Fruit fly (Drosophila melanogaster) whole organism, prepupa: Measurements from ENCODE around the gene Spx.

Experiments used
- CG10669 ChIP-seq: fragments of 200-800 bp; sonication (Bioruptor generic); optimal IDR thresholded peaks from 3 replicates; lab custom pipeline; 2018; ENCODE audit warnings: missing biosample characterization, mild to moderate bottlenecking, missing genetic modification characterization, moderate library complexity
- CG11762 ChIP-seq: fragments of 200-800 bp; sonication (Bioruptor generic); optimal IDR thresholded peaks from 3 replicates; lab custom pipeline; 2016; ENCODE audit warnings: missing biosample characterization, missing genetic modification characterization; ENCODE audit not compliant: insufficient read depth
- CG15336 ChIP-seq: fragments of 200-800 bp; sonication (Bioruptor generic); IDR thresholded peaks from 2 replicates; pipeline ENCODE4 v1.3.6; 2022; ENCODE audit warnings: missing biosample characterization, missing genetic modification characterization
- CG1621 ChIP-seq: fragments of 200-800 bp; sonication (Bioruptor generic); optimal IDR thresholded peaks from 3 replicates; lab custom pipeline; 2018; ENCODE audit warnings: missing biosample characterization, mild to moderate bottlenecking, missing genetic modification characterization
- CG3032 ChIP-seq: fragments of 200-800 bp; optimal IDR thresholded peaks from 2 replicates; lab custom pipeline; 2019; ENCODE audit warnings: missing biosample characterization, mild to moderate bottlenecking, missing genetic modification characterization, moderate library complexity
- CG31627 ChIP-seq: fragments of 200-800 bp; sonication (Bioruptor generic); optimal IDR thresholded peaks from 3 replicates; lab custom pipeline; 2016; ENCODE audit warnings: missing biosample characterization, missing genetic modification characterization
- CG32006 ChIP-seq: fragments of 200-800 bp; sonication (Bioruptor generic); optimal IDR thresholded peaks from 3 replicates; lab custom pipeline; 2017; ENCODE audit warnings: missing biosample characterization, mild to moderate bottlenecking, missing genetic modification characterization
- CG34406 ChIP-seq: fragments of 200-800 bp; sonication (Bioruptor generic); optimal IDR thresholded peaks from 3 replicates; lab custom pipeline; 2016; ENCODE audit warnings: missing biosample characterization, missing genetic modification characterization
- CG3919 ChIP-seq: fragments of 200-800 bp; sonication (Bioruptor generic); optimal IDR thresholded peaks from 3 replicates; lab custom pipeline; 2016; ENCODE audit warnings: missing biosample characterization, missing genetic modification characterization
- CG6163 ChIP-seq: fragments of 200-800 bp; sonication (Bioruptor generic); IDR thresholded peaks from 3 replicates; pipeline ENCODE4 v1.3.6; 2022; ENCODE audit warnings: missing biosample characterization, missing genetic modification characterization
- CG6792 ChIP-seq: fragments of 200-800 bp; sonication (Bioruptor generic); optimal IDR thresholded peaks from 3 replicates; lab custom pipeline; 2016; ENCODE audit warnings: missing biosample characterization, missing genetic modification characterization
- CG6854 ChIP-seq: fragments of 200-800 bp; sonication (Bioruptor generic); optimal IDR thresholded peaks from 2 replicates; lab custom pipeline; 2017; ENCODE audit warnings: missing biosample characterization, mild to moderate bottlenecking, missing genetic modification characterization
- CG8119 ChIP-seq: fragments of 200-800 bp; sonication (Bioruptor generic); IDR thresholded peaks from 3 replicates; pipeline ENCODE4 v1.3.6; 2022; ENCODE audit warnings: missing biosample characterization, missing genetic modification characterization
- CG8632 ChIP-seq: fragments of 200-800 bp; sonication (Bioruptor generic); optimal IDR thresholded peaks from 3 replicates; lab custom pipeline; 2016; ENCODE audit warnings: missing biosample characterization, missing genetic modification characterization
- CG9139 ChIP-seq: fragments of 200-800 bp; sonication (Bioruptor generic); optimal IDR thresholded peaks from 3 replicates; lab custom pipeline; 2017; ENCODE audit warnings: missing biosample characterization, mild to moderate bottlenecking, missing genetic modification characterization
- Eip75B ChIP-seq: fragments of 200-800 bp; sonication (Bioruptor generic); optimal IDR thresholded peaks from 3 replicates; lab custom pipeline; 2016; ENCODE audit warnings: missing biosample characterization, missing genetic modification characterization
- Eip78C ChIP-seq: fragments of 200-800 bp; sonication (Bioruptor generic); peaks from one replicate; lab custom pipeline; 2016; ENCODE audit warnings: missing biosample characterization, missing genetic modification characterization
- Ets21C ChIP-seq: fragments of 200-800 bp; sonication (Bioruptor generic); optimal IDR thresholded peaks from 3 replicates; lab custom pipeline; 2016; ENCODE audit warnings: missing biosample characterization, missing genetic modification characterization
- Ets96B ChIP-seq: fragments of 200-800 bp; optimal IDR thresholded peaks from 2 replicates; lab custom pipeline; 2019; ENCODE audit warnings: missing biosample characterization, mild to moderate bottlenecking, missing genetic modification characterization, moderate library complexity
- Gug ChIP-seq: fragments of 200-800 bp; sonication (Bioruptor generic); IDR thresholded peaks from 2 replicates; pipeline ENCODE4 v1.3.6; 2022; ENCODE audit warnings: missing biosample characterization, missing genetic modification characterization
- Hr39 ChIP-seq: fragments of 200-800 bp; sonication (Bioruptor generic); optimal IDR thresholded peaks from 2 replicates; lab custom pipeline; 2016; ENCODE audit warnings: missing biosample characterization, missing genetic modification characterization
- Lpt ChIP-seq: fragments of 200-800 bp; sonication (Bioruptor generic); optimal IDR thresholded peaks from 3 replicates; lab custom pipeline; 2016; ENCODE audit warnings: missing biosample characterization, missing genetic modification characterization
- Met ChIP-seq: fragments of 200-800 bp; sonication (Bioruptor generic); optimal IDR thresholded peaks from 3 replicates; lab custom pipeline; 2016; ENCODE audit warnings: missing biosample characterization, missing genetic modification characterization
- OdsH ChIP-seq: fragments of 200-800 bp; sonication (Bioruptor generic); optimal IDR thresholded peaks from 3 replicates; lab custom pipeline; 2016; ENCODE audit warnings: missing biosample characterization, missing genetic modification characterization
- Sox102F ChIP-seq: fragments of 200-800 bp; sonication (Bioruptor generic); optimal IDR thresholded peaks from 2 replicates; lab custom pipeline; 2016; ENCODE audit warnings: missing biosample characterization, mild to moderate bottlenecking, missing genetic modification characterization
- achi ChIP-seq: fragments of 200-800 bp; sonication (Bioruptor generic); optimal IDR thresholded peaks from 3 replicates; lab custom pipeline; 2016; ENCODE audit warnings: missing biosample characterization, missing genetic modification characterization
- acj6 ChIP-seq: fragments of 200-800 bp; sonication (Bioruptor generic); optimal IDR thresholded peaks from 3 replicates; lab custom pipeline; 2016; ENCODE audit warnings: missing biosample characterization, missing genetic modification characterization
- cyc ChIP-seq: fragments of 200-800 bp; sonication (Bioruptor generic); optimal IDR thresholded peaks from 3 replicates; lab custom pipeline; 2016; ENCODE audit warnings: missing biosample characterization, missing genetic modification characterization
- dsx ChIP-seq: fragments of 200-800 bp; optimal IDR thresholded peaks from 3 replicates; lab custom pipeline; 2019; ENCODE audit warnings: missing biosample characterization, mild to moderate bottlenecking, missing genetic modification characterization, moderate library complexity; ENCODE audit not compliant: poor library complexity, severe bottlenecking
- eg ChIP-seq: fragments of 200-800 bp; sonication (Bioruptor generic); IDR thresholded peaks from 3 replicates; pipeline ENCODE4 v1.3.6; 2022; ENCODE audit warnings: missing biosample characterization, missing genetic modification characterization
- esn ChIP-seq: fragments of 200-800 bp; sonication (Bioruptor generic); optimal IDR thresholded peaks from 2 replicates; lab custom pipeline; 2016; ENCODE audit warnings: missing biosample characterization, mild to moderate bottlenecking, missing genetic modification characterization, moderate library complexity
- fd59A ChIP-seq: fragments of 200-800 bp; sonication (Bioruptor generic); optimal IDR thresholded peaks from 2 replicates; lab custom pipeline; 2017; ENCODE audit warnings: missing biosample characterization, mild to moderate bottlenecking, missing genetic modification characterization, missing genetic modification reagents
- fkh ChIP-seq: fragments of 200-800 bp; sonication (Bioruptor generic); optimal IDR thresholded peaks from 3 replicates; lab custom pipeline; 2017; ENCODE audit warnings: missing biosample characterization, mild to moderate bottlenecking, missing genetic modification characterization, moderate library complexity
- lz ChIP-seq: fragments of 200-800 bp; sonication (Bioruptor generic); optimal IDR thresholded peaks from 3 replicates; lab custom pipeline; 2016; ENCODE audit warnings: missing biosample characterization, missing genetic modification characterization
- net ChIP-seq: fragments of 200-800 bp; sonication (Bioruptor generic); optimal IDR thresholded peaks from 3 replicates; lab custom pipeline; 2016; ENCODE audit warnings: missing biosample characterization, missing genetic modification characterization
- spab ChIP-seq: fragments of 200-800 bp; sonication (Bioruptor generic); optimal IDR thresholded peaks from 2 replicates; lab custom pipeline; 2017; ENCODE audit warnings: missing biosample characterization, mild to moderate bottlenecking, missing genetic modification characterization, missing genetic modification reagents
- topi ChIP-seq: fragments of 200-800 bp; sonication (Bioruptor generic); optimal IDR thresholded peaks from 3 replicates; lab custom pipeline; 2016; ENCODE audit warnings: missing biosample characterization, missing genetic modification characterization
- vri ChIP-seq: fragments of 200-800 bp; sonication (Bioruptor generic); optimal IDR thresholded peaks from 3 replicates; lab custom pipeline; 2016; ENCODE audit warnings: missing biosample characterization, mild to moderate bottlenecking, missing genetic modification characterization

The Spx gene

dm6 chrX:6255414-6255915 lies at the start of gene Spx, which contains the start of gene Rbcn-3A:
TSS of gene Spx (plus strand) at chrX:6255822.
TSS of gene Rbcn-3A (minus strand) at chrX:6255487.
- TF ChIP-seq eg (GFP tag; lab: Robert Waterston, UW) (0 out of 3 replicates have a peak, but pooled peaks have one; percentile 13), Met (GFP tag; lab: Kevin White, UChicago) (no peak), Eip78C (GFP tag; lab: Kevin White, UChicago) (peak; percentile 61), esn (peak; percentile 42), CG3032 (tag; lab: Kevin White, UChicago) (peak; percentile 41), OdsH (GFP tag; lab: Kevin White, UChicago) (no peak), topi (peak; percentile 13), Ets21C (GFP tag; lab: Kevin White, UChicago) (no peak), achi (GFP tag; lab: Kevin White, UChicago) (peak; percentile 47), acj6 (GFP tag; lab: Kevin White, UChicago) (peak; percentile 35), CG31627 (GFP tag; lab: Kevin White, UChicago) (peak; percentile 3), spab (GFP tag; lab: Kevin White, UChicago) (no peak), lz (GFP tag; lab: Kevin White, UChicago) (peak; percentile 9), CG6163 (GFP tag; lab: Robert Waterston, UW) (no peak), dsx (peak; percentile 45), Eip75B (GFP tag; lab: Kevin White, UChicago) (no peak), vri (peak; percentile 39), Ets96B (tag; lab: Kevin White, UChicago) (no peak), CG8632 (peak; percentile 20), CG34406 (GFP tag; lab: Kevin White, UChicago) (peak; percentile 10), Lpt (GFP tag; lab: Kevin White, UChicago) (no peak)

dm6 chrX:6216650-6217049 lies 39.0 kb upstream of the Spx start:
- TF ChIP-seq dsx (no peak), Eip75B (GFP tag; lab: Kevin White, UChicago) (no peak), fd59A (GFP tag; lab: Kevin White, UChicago) (no peak), CG10669 (GFP tag; lab: Kevin White, UChicago) (no peak), CG9139 (GFP tag; lab: Kevin White, UChicago) (no peak), CG3919 (GFP tag; lab: Kevin White, UChicago) (no peak), Hr39 (no peak), Sox102F (GFP tag; lab: Kevin White, UChicago) (no peak), CG6163 (GFP tag; lab: Robert Waterston, UW) (no peak), CG1621 (tag; lab: Kevin White, UChicago) (no peak), CG6854 (GFP tag; lab: Kevin White, UChicago) (no peak), CG6792 (GFP tag; lab: Kevin White, UChicago) (no peak), Gug (GFP tag; lab: Robert Waterston, UW) (no peak)

- TF ChIP-seq Gug (GFP tag; lab: Robert Waterston, UW): no peak
- TF ChIP-seq CG8119 (GFP tag; lab: Robert Waterston, UW): no peak
- no peak for TF ChIP-seq OdsH (GFP tag; lab: Kevin White, UChicago)
- no peak for TF ChIP-seq Eip75B (GFP tag; lab: Kevin White, UChicago)
- TF ChIP-seq Lpt (GFP tag; lab: Kevin White, UChicago): no peak
- TF ChIP-seq Hr39: no peak
- no peak for TF ChIP-seq lz (GFP tag; lab: Kevin White, UChicago)
- TF ChIP-seq cyc (GFP tag; lab: Kevin White, UChicago): no peak
These were observed 36.4 kb upstream of the Spx start, which contains the start of gene Btnd for dm6 chrX:6219227-6219626. TSS of gene Btnd (minus strand) at chrX:6219327.

- peak; percentile 11 for TF ChIP-seq dsx
- TF ChIP-seq Sox102F (GFP tag; lab: Kevin White, UChicago): no peak
- no peak for TF ChIP-seq CG32006 (GFP tag; lab: Kevin White, UChicago)
- peak; percentile 79 for TF ChIP-seq fkh (GFP tag; lab: Kevin White, UChicago)
- TF ChIP-seq CG11762: no peak
- TF ChIP-seq CG8632: no peak
- TF ChIP-seq net (GFP tag; lab: Kevin White, UChicago): no peak
- no peak for TF ChIP-seq CG15336 (GFP tag; lab: Robert Waterston, UW)
- no peak for TF ChIP-seq fd59A (GFP tag; lab: Kevin White, UChicago)
These were observed 35.7 kb upstream of the Spx start, which contains the start of gene Efr for dm6 chrX:6219845-6220345. TSS of gene Efr (plus strand) at chrX:6219957.
